Worm (Caenorhabditis elegans) whole organism, L3 larva: ENCODE results near the gene cyp-37A1.

ENCODE experiments used
- ZK546.5 ChIP-seq: sonication (generic microtip); optimal IDR thresholded peaks from 2 replicates; lab custom pipeline; 2017; ENCODE audit warnings: missing biosample characterization, missing genetic modification characterization
- elt-2 ChIP-seq: sonication (generic microtip); optimal IDR thresholded peaks from 2 replicates; lab custom pipeline; 2016; ENCODE audit warnings: missing genetic modification reagents, mild to moderate bottlenecking, missing genetic modification characterization, missing compliant biosample characterization
- fos-1 ChIP-seq: fragments of 150-350 bp; optimal IDR thresholded peaks from 2 replicates; lab custom pipeline; 2014; ENCODE audit warnings: missing biosample characterization, missing genetic modification characterization
- lin-15B ChIP-seq: fragments of 150-350 bp; optimal IDR thresholded peaks from 2 replicates; lab custom pipeline; 2014; ENCODE audit warnings: missing biosample characterization, missing genetic modification characterization
- nhr-12 ChIP-seq: fragments of 150-350 bp; optimal IDR thresholded peaks from 2 replicates; lab custom pipeline; 2014; ENCODE audit warnings: missing biosample characterization, missing genetic modification characterization
- nhr-23 ChIP-seq: fragments of 150-350 bp; optimal IDR thresholded peaks from 2 replicates; lab custom pipeline; 2014; ENCODE audit warnings: missing biosample characterization, missing genetic modification reagents, missing genetic modification characterization
- nhr-237 ChIP-seq: fragments of 150-350 bp; optimal IDR thresholded peaks from 2 replicates; lab custom pipeline; 2014; ENCODE audit warnings: missing biosample characterization, missing genetic modification characterization
- nhr-76 ChIP-seq: fragments of 150-350 bp; sonication (generic microtip); optimal IDR thresholded peaks from 5 replicates; lab custom pipeline; 2014; ENCODE audit warnings: missing biosample characterization, missing genetic modification characterization
- nhr-77 ChIP-seq: fragments of 150-350 bp; optimal IDR thresholded peaks from 2 replicates; lab custom pipeline; 2014; ENCODE audit warnings: missing biosample characterization, missing genetic modification characterization

DNA sequence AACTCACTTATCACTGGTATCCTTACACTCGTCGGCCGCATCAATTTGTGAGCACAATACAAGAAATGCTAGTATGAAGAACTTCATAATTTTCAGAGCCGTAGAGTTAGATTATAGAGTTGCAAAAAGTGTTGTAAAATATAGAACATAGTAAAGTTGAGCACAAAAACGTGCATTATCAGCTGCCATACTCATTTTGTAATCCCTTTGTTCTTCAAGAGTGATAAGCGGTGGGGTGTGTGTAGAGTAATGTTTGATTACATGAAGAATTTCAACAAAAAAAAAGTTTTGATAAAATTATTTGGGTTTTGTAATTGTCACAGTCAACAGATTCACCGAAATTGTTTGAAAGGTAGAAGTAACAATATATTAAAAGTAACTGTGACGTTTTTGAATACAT is 33.8 kb downstream of the cyp-37A1 start, which contains the start of the genes Y39G8B.13 and Y39G8B.10:
- TF ChIP-seq fos-1 (tag; lab: Kevin White, UChicago) (no peak), nhr-77 (tag; lab: Kevin White, UChicago) (no peak), nhr-237 (tag; lab: Kevin White, UChicago) (no peak), nhr-76 (tag; lab: Kevin White, UChicago) (no peak), nhr-23 (tag; lab: Kevin White, UChicago) (no peak), ZK546.5 (tag; lab: Kevin White, UChicago) (no peak), elt-2 (tag; lab: Kevin White, UChicago) (peak; percentile 86), nhr-12 (tag; lab: Kevin White, UChicago) (no peak), lin-15B (tag; lab: Kevin White, UChicago) (no peak)
